Worm (Caenorhabditis elegans) whole organism, L1 larva: ENCODE measurements around the gene Y38C1AA.7.

Experiments used
- C04F5.9 ChIP-seq: sonication (generic microtip); optimal IDR thresholded peaks from 2 replicates; lab custom pipeline; 2016; ENCODE audit warnings: missing genetic modification characterization, missing compliant biosample characterization
- C34B4.2 ChIP-seq: sonication (generic microtip); optimal IDR thresholded peaks from 2 replicates; lab custom pipeline; 2017; ENCODE audit warnings: mild to moderate bottlenecking, missing genetic modification characterization, missing compliant biosample characterization
- F16B12.6 ChIP-seq: fragments of 150-350 bp; optimal IDR thresholded peaks from 2 replicates; lab custom pipeline; 2014; ENCODE audit warnings: missing biosample characterization, missing genetic modification characterization
- alr-1 ChIP-seq: fragments of 200-800 bp; sonication (Bioruptor generic); optimal IDR thresholded peaks from 2 replicates; lab custom pipeline; 2018; ENCODE audit warnings: borderline replicate concordance, mild to moderate bottlenecking, missing genetic modification characterization, missing compliant biosample characterization
- aly-2 ChIP-seq: fragments of 150-350 bp; optimal IDR thresholded peaks from 2 replicates; lab custom pipeline; 2014; ENCODE audit warnings: missing biosample characterization, missing genetic modification characterization
- ama-1 ChIP-seq: fragments of 150-350 bp; optimal IDR thresholded peaks from 2 replicates; lab custom pipeline; 2014
- ceh-82 ChIP-seq, 3 experiments: fragments of 150-350 bp in 1 of 3; sonication (generic microtip) in 2 of 3; optimal IDR thresholded peaks; 2 replicates each; lab custom pipeline; 2014 to 2017; ENCODE audit warnings: missing biosample characterization in 3 of 3, missing genetic modification characterization in 3 of 3
- ceh-90 ChIP-seq: sonication (generic microtip); optimal IDR thresholded peaks from 2 replicates; lab custom pipeline; 2016; ENCODE audit warnings: missing genetic modification characterization, missing compliant biosample characterization
- dpl-1 ChIP-seq, 3 experiments: fragments of 150-350 bp in 2 of 3; sonication (generic microtip) in 1 of 3; optimal IDR thresholded peaks; 2 replicates each; lab custom pipeline; 2014 to 2017; ENCODE audit warnings: missing biosample characterization in 3 of 3, missing genetic modification characterization in 3 of 3, missing genetic modification reagents in 3 of 3
- dsc-1 ChIP-seq: sonication (generic microtip); optimal IDR thresholded peaks from 2 replicates; lab custom pipeline; 2016; ENCODE audit warnings: mild to moderate bottlenecking, missing genetic modification characterization, missing compliant biosample characterization
- efl-1 ChIP-seq, 4 experiments: fragments of 150-350 bp; optimal IDR thresholded peaks in 3 of 4; peaks in 1 of 4; 1 replicate in 1 of 4; 2 replicates in 3 of 4; lab custom pipeline; 2014; ENCODE audit warnings: missing biosample characterization in 2 of 4, missing genetic modification characterization in 2 of 4, missing genetic modification reagents in 2 of 4
- egl-27 ChIP-seq, 2 experiments: fragments of 150-350 bp in 1 of 2; sonication (generic microtip); optimal IDR thresholded peaks; 3 replicates each; lab custom pipeline; 2017 to 2018; ENCODE audit warnings: missing biosample characterization in 2 of 2, missing genetic modification characterization in 2 of 2, missing genetic modification reagents in 2 of 2
- ets-5 ChIP-seq: fragments of 200-800 bp; sonication (Bioruptor generic); IDR thresholded peaks from 2 replicates; pipeline ENCODE4 v1.3.6; 2022; ENCODE audit warnings: missing genetic modification characterization, missing compliant biosample characterization
- fkh-4 ChIP-seq: sonication (generic microtip); optimal IDR thresholded peaks from 2 replicates; lab custom pipeline; 2016; ENCODE audit warnings: missing compliant biosample characterization, missing genetic modification characterization, borderline replicate concordance
- fkh-8 ChIP-seq: sonication (generic microtip); optimal IDR thresholded peaks from 2 replicates; lab custom pipeline; 2016; ENCODE audit warnings: mild to moderate bottlenecking, missing genetic modification characterization, missing compliant biosample characterization
- fos-1 ChIP-seq: fragments of 150-350 bp; optimal IDR thresholded peaks from 2 replicates; lab custom pipeline; 2014; ENCODE audit warnings: missing biosample characterization, missing genetic modification characterization
- grh-1 ChIP-seq: fragments of 200-800 bp; sonication (Bioruptor generic); IDR thresholded peaks from 2 replicates; pipeline ENCODE4 v1.3.6; 2022; ENCODE audit warnings: missing genetic modification reagents, missing genetic modification characterization, missing compliant biosample characterization
- hlh-17 ChIP-seq: fragments of 200-800 bp; sonication (Bioruptor generic); optimal IDR thresholded peaks from 2 replicates; lab custom pipeline; 2018; ENCODE audit warnings: missing genetic modification characterization, mild to moderate bottlenecking, missing compliant biosample characterization, moderate library complexity, borderline replicate concordance
- hpl-2 ChIP-seq: fragments of 150-350 bp; optimal IDR thresholded peaks from 2 replicates; lab custom pipeline; 2014; ENCODE audit warnings: missing biosample characterization, missing genetic modification reagents, missing genetic modification characterization
- irx-1 ChIP-seq: sonication (generic microtip); optimal IDR thresholded peaks from 2 replicates; lab custom pipeline; 2016; ENCODE audit warnings: missing genetic modification characterization, missing compliant biosample characterization
- isw-1 ChIP-seq: fragments of 200-800 bp; sonication (Bioruptor generic); IDR thresholded peaks from 2 replicates; pipeline ENCODE4 v1.3.6; 2022; ENCODE audit warnings: missing genetic modification characterization, missing compliant biosample characterization
- jun-1 ChIP-seq: fragments of 150-350 bp; optimal IDR thresholded peaks from 2 replicates; lab custom pipeline; 2014; ENCODE audit warnings: missing biosample characterization, missing genetic modification reagents, missing genetic modification characterization
- lin-14 ChIP-seq: fragments of 200-800 bp; sonication (Bioruptor generic); optimal IDR thresholded peaks from 2 replicates; lab custom pipeline; 2018; ENCODE audit warnings: mild to moderate bottlenecking, missing genetic modification characterization, moderate library complexity, missing compliant biosample characterization
- lin-39 ChIP-seq: fragments of 150-350 bp; optimal IDR thresholded peaks from 2 replicates; lab custom pipeline; 2014; ENCODE audit warnings: missing biosample characterization, missing genetic modification reagents, missing genetic modification characterization
- mab-9 ChIP-seq: fragments of 200-800 bp; sonication (Bioruptor generic); IDR thresholded peaks from 2 replicates; pipeline ENCODE4 v1.3.6; 2022; ENCODE audit warnings: missing genetic modification reagents, missing genetic modification characterization, missing compliant biosample characterization
- mdl-1 ChIP-seq, 2 experiments: fragments of 150-350 bp; optimal IDR thresholded peaks; 2 replicates each; lab custom pipeline; 2014 to 2017; ENCODE audit warnings: missing biosample characterization in 2 of 2, missing genetic modification characterization in 2 of 2, inconsistent platforms in 1 of 2
- mep-1 ChIP-seq: fragments of 150-350 bp; optimal IDR thresholded peaks from 2 replicates; lab custom pipeline; 2014; ENCODE audit warnings: missing biosample characterization, missing genetic modification characterization
- nhr-11 ChIP-seq: fragments of 150-350 bp; optimal IDR thresholded peaks from 2 replicates; lab custom pipeline; 2014; ENCODE audit warnings: missing biosample characterization, missing genetic modification characterization
- nhr-19 ChIP-seq: fragments of 200-800 bp; sonication (Bioruptor generic); conservative IDR thresholded peaks from 2 replicates; pipeline ENCODE4 v1.3.6; 2022; ENCODE audit warnings: missing genetic modification characterization, missing compliant biosample characterization
- nhr-20 ChIP-seq: sonication (generic microtip); optimal IDR thresholded peaks from 2 replicates; lab custom pipeline; 2016; ENCODE audit warnings: mild to moderate bottlenecking, missing genetic modification characterization, missing compliant biosample characterization
- nhr-237 ChIP-seq: fragments of 150-350 bp; optimal IDR thresholded peaks from 2 replicates; lab custom pipeline; 2014; ENCODE audit warnings: missing biosample characterization, missing genetic modification characterization
- nhr-28 ChIP-seq: fragments of 150-350 bp; optimal IDR thresholded peaks from 2 replicates; lab custom pipeline; 2014; ENCODE audit warnings: missing biosample characterization, missing genetic modification characterization
- nhr-47 ChIP-seq: sonication (generic microtip); optimal IDR thresholded peaks from 2 replicates; lab custom pipeline; 2016; ENCODE audit warnings: mild to moderate bottlenecking, missing genetic modification characterization, moderate library complexity, missing compliant biosample characterization
- nhr-71 ChIP-seq: sonication (generic microtip); optimal IDR thresholded peaks from 2 replicates; lab custom pipeline; 2016; ENCODE audit warnings: mild to moderate bottlenecking, missing genetic modification characterization, moderate library complexity, missing compliant biosample characterization
- nhr-76 ChIP-seq: sonication (generic microtip); optimal IDR thresholded peaks from 2 replicates; lab custom pipeline; 2017; ENCODE audit warnings: missing biosample characterization, missing genetic modification characterization
- nhr-77 ChIP-seq: fragments of 150-350 bp; optimal IDR thresholded peaks from 2 replicates; lab custom pipeline; 2014; ENCODE audit warnings: missing biosample characterization, missing genetic modification characterization
- nhr-85 ChIP-seq: sonication (generic microtip); peaks from one replicate; lab custom pipeline; 2016; ENCODE audit warnings: missing genetic modification characterization, inconsistent platforms, missing compliant biosample characterization
- nhr-90 ChIP-seq: sonication (generic microtip); optimal IDR thresholded peaks from 2 replicates; lab custom pipeline; 2016; ENCODE audit warnings: mild to moderate bottlenecking, missing genetic modification characterization, missing compliant biosample characterization; ENCODE audit not compliant: poor library complexity
- pag-3 ChIP-seq: sonication (generic microtip); optimal IDR thresholded peaks from 2 replicates; lab custom pipeline; 2017; ENCODE audit warnings: missing genetic modification characterization, mild to moderate bottlenecking, missing compliant biosample characterization, antibody characterized with exemption, borderline replicate concordance; ENCODE audit not compliant: insufficient read depth
- skn-1 ChIP-seq: fragments of 150-350 bp; optimal IDR thresholded peaks from 2 replicates; lab custom pipeline; 2014; ENCODE audit warnings: missing biosample characterization, missing genetic modification characterization
- snpc-4 ChIP-seq: fragments of 150-350 bp; optimal IDR thresholded peaks from 2 replicates; lab custom pipeline; 2014; ENCODE audit warnings: missing biosample characterization, missing genetic modification characterization
- snu-23 ChIP-seq: sonication (generic microtip); optimal IDR thresholded peaks from 2 replicates; lab custom pipeline; 2016; ENCODE audit warnings: missing genetic modification characterization, missing compliant biosample characterization
- sox-4 ChIP-seq: sonication (generic microtip); optimal IDR thresholded peaks from 2 replicates; lab custom pipeline; 2016; ENCODE audit warnings: missing genetic modification characterization, missing compliant biosample characterization
- sup-37 ChIP-seq: fragments of 200-800 bp; sonication (Bioruptor generic); optimal IDR thresholded peaks from 2 replicates; lab custom pipeline; 2018; ENCODE audit warnings: mild to moderate bottlenecking, missing genetic modification characterization, missing compliant biosample characterization
- swsn-7 ChIP-seq: sonication (generic microtip); optimal IDR thresholded peaks from 2 replicates; lab custom pipeline; 2016; ENCODE audit warnings: missing genetic modification characterization, missing compliant biosample characterization
- tbx-2 ChIP-seq: sonication (generic microtip); optimal IDR thresholded peaks from 2 replicates; lab custom pipeline; 2016; ENCODE audit warnings: missing genetic modification characterization, missing compliant biosample characterization
- unc-30 ChIP-seq: sonication (generic microtip); optimal IDR thresholded peaks from 2 replicates; lab custom pipeline; 2017; ENCODE audit warnings: missing biosample characterization, missing genetic modification characterization
- xbp-1 ChIP-seq: sonication (generic microtip); optimal IDR thresholded peaks from 2 replicates; lab custom pipeline; 2016; ENCODE audit warnings: missing genetic modification characterization, missing compliant biosample characterization
- zag-1 ChIP-seq: fragments of 150-350 bp; optimal IDR thresholded peaks from 2 replicates; lab custom pipeline; 2014; ENCODE audit warnings: missing biosample characterization, missing genetic modification characterization
- zip-4 ChIP-seq: fragments of 200-800 bp; sonication (Bioruptor generic); optimal IDR thresholded peaks from 2 replicates; lab custom pipeline; 2018; ENCODE audit warnings: mild to moderate bottlenecking, missing genetic modification characterization, moderate library complexity, missing compliant biosample characterization
- ztf-11 ChIP-seq, 2 experiments: sonication (generic microtip); optimal IDR thresholded peaks; 2 replicates each; lab custom pipeline; 2016 to 2017; ENCODE audit warnings: missing genetic modification characterization in 2 of 2, missing biosample characterization in 1 of 2, missing compliant biosample characterization in 1 of 2
- ztf-4 ChIP-seq: fragments of 150-350 bp; optimal IDR thresholded peaks from 2 replicates; lab custom pipeline; 2014; ENCODE audit warnings: missing biosample characterization, missing genetic modification characterization

Y38C1AA.7 gene

ce11 chrIV:192046-192445 lies 33.3 kb downstream of the Y38C1AA.7 start, which contains the start of gene Y38C1AA.12 (continued):
- TF ChIP-seq ztf-4 (tag; lab: Kevin White, UChicago) (peak; percentile 13), nhr-11 (peak; percentile 27), aly-2 (tag; lab: Kevin White, UChicago) (no peak), lin-14 (GFP tag; lab: Kevin White, UChicago) (no peak), snu-23 (GFP tag; lab: Kevin White, UChicago) (peak; percentile 91), nhr-76 (tag; lab: Kevin White, UChicago) (no peak), ceh-82 (tag; optimal IDR thresholded peaks at IDR 0.05; lab: Kevin White, UChicago) (peak; percentile 78 to 88 (median 79)), C04F5.9 (peak; percentile 91), unc-30 (tag; lab: Kevin White, UChicago) (no peak), nhr-20 (tag; lab: Kevin White, UChicago) (peak; percentile 92), ama-1 (lab: Kevin White, UChicago) (no peak), snpc-4 (tag; lab: Kevin White, UChicago) (peak; percentile 60), nhr-47 (tag; lab: Kevin White, UChicago) (peak; percentile 94), xbp-1 (tag; lab: Kevin White, UChicago) (peak; percentile 90), hlh-17 (GFP tag; lab: Kevin White, UChicago) (no peak), dsc-1 (peak; percentile 93), irx-1 (tag; lab: Kevin White, UChicago) (peak; percentile 97), skn-1 (peak; percentile 78), sox-4 (peak; percentile 90), ceh-90 (peak; percentile 95), dpl-1 (GFP tag; optimal IDR thresholded peaks at IDR 0.05; lab: Kevin White, UChicago) (peak; percentile 59 to 79 (median 73)), nhr-28 (tag; lab: Kevin White, UChicago) (no peak), nhr-237 (tag; lab: Kevin White, UChicago) (peak; percentile 33), isw-1 (GFP tag; lab: Robert Waterston, UW) (peak; percentile 79), pag-3 (tag; lab: Kevin White, UChicago) (no peak), mep-1 (tag; lab: Kevin White, UChicago) (peak; percentile 89), fos-1 (tag; lab: Kevin White, UChicago) (peak; percentile 33), sup-37 (GFP tag; lab: Kevin White, UChicago) (peak; percentile 9), hpl-2 (GFP tag; lab: Kevin White, UChicago) (no peak), nhr-90 (tag; lab: Kevin White, UChicago) (peak; percentile 95), mdl-1 (tag; optimal IDR thresholded peaks at IDR 0.05; lab: Kevin White, UChicago) (peak in 1 of 2 experiments; percentile 56), nhr-77 (tag; lab: Kevin White, UChicago) (peak; percentile 50), grh-1 (GFP tag; lab: Robert Waterston, UW) (peak; percentile 58), fkh-4 (peak; percentile 96), mab-9 (GFP tag; lab: Robert Waterston, UW) (peak; percentile 71; the same call in 1 of the 2 replicates), ztf-11 (tag; optimal IDR thresholded peaks at IDR 0.05; lab: Kevin White, UChicago) (peak in 1 of 2 experiments; percentile 97), swsn-7 (tag; lab: Kevin White, UChicago) (peak; percentile 89), nhr-85 (tag; lab: Kevin White, UChicago) (peak; percentile 96), efl-1 (optimal IDR thresholded peaks at IDR 0.05; lab: Kevin White, UChicago) (peak; percentile 77 to 78), efl-1 (GFP tag; optimal IDR thresholded peaks at IDR 0.05 in 1 of 2; lab: Kevin White, UChicago) (peak; percentile 77 to 97), egl-27 (tag; optimal IDR thresholded peaks at IDR 0.05; lab: Kevin White, UChicago) (no peak), nhr-71 (tag; lab: Kevin White, UChicago) (peak; percentile 94), fkh-8 (tag; lab: Kevin White, UChicago) (peak; percentile 93), lin-39 (tag; lab: Kevin White, UChicago) (peak; percentile 73), zip-4 (peak; percentile 70), C34B4.2 (no peak), alr-1 (tag; lab: Kevin White, UChicago) (no peak), nhr-19 (GFP tag; lab: Robert Waterston, UW) (peak; percentile 87), jun-1 (peak; percentile 46), F16B12.6 (tag; lab: Kevin White, UChicago) (peak; percentile 46), zag-1 (tag; lab: Kevin White, UChicago) (no peak), ets-5 (GFP tag; lab: Robert Waterston, UW) (no peak), tbx-2 (peak; percentile 92)
